Worm (Caenorhabditis elegans) whole organism, L4 larva: Measurements from ENCODE around the gene kin-24.

Experiments
- Y48G9A.11 ChIP-seq: fragments of 200-800 bp; sonication (Bioruptor generic); IDR thresholded peaks from 2 replicates; pipeline ENCODE4 v1.3.6; 2022; ENCODE audit warnings: missing genetic modification reagents, missing genetic modification characterization, missing compliant biosample characterization
- ceh-32 ChIP-seq: sonication (generic microtip); optimal IDR thresholded peaks from 2 replicates; lab custom pipeline; 2016; ENCODE audit warnings: mild to moderate bottlenecking, missing genetic modification characterization, missing compliant biosample characterization; ENCODE audit not compliant: poor library complexity
- ceh-44 ChIP-seq: fragments of 200-800 bp; sonication (Bioruptor generic); IDR thresholded peaks from 2 replicates; pipeline ENCODE4 v1.3.6; 2022; ENCODE audit warnings: missing genetic modification reagents, missing genetic modification characterization, missing compliant biosample characterization
- cey-2 ChIP-seq: sonication (generic microtip); optimal IDR thresholded peaks from 3 replicates; lab custom pipeline; 2017; ENCODE audit warnings: missing genetic modification characterization, mild to moderate bottlenecking, missing compliant biosample characterization, antibody characterized with exemption, borderline replicate concordance; ENCODE audit not compliant: insufficient read depth
- dmd-9 ChIP-seq: fragments of 200-800 bp; sonication (Bioruptor generic); IDR thresholded peaks from 2 replicates; pipeline ENCODE4 v1.3.6; 2022; ENCODE audit warnings: missing genetic modification reagents, missing genetic modification characterization, missing compliant biosample characterization
- dpl-1 ChIP-seq: fragments of 150-350 bp; optimal IDR thresholded peaks from 2 replicates; lab custom pipeline; 2014; ENCODE audit warnings: missing biosample characterization, missing genetic modification reagents, missing genetic modification characterization
- egl-43 ChIP-seq: fragments of 200-800 bp; sonication (Bioruptor generic); IDR thresholded peaks from 2 replicates; pipeline ENCODE4 v1.3.6; 2022; ENCODE audit warnings: missing genetic modification reagents, missing genetic modification characterization, missing compliant biosample characterization
- hif-1 ChIP-seq, 2 experiments: sonication (generic microtip); optimal IDR thresholded peaks; 2 replicates each; lab custom pipeline; 2016 to 2017; ENCODE audit warnings: missing compliant biosample characterization in 2 of 2, missing genetic modification characterization in 2 of 2, missing genetic modification reagents in 2 of 2, missing genotype in 2 of 2, mild to moderate bottlenecking in 1 of 2
- hlh-30 ChIP-seq: sonication (generic microtip); optimal IDR thresholded peaks from 2 replicates; lab custom pipeline; 2017; ENCODE audit warnings: antibody characterized with exemption, mild to moderate bottlenecking, missing genetic modification characterization, missing compliant biosample characterization; ENCODE audit not compliant: insufficient read depth
- hmg-1.1 ChIP-seq: fragments of 200-800 bp; sonication (Bioruptor generic); IDR thresholded peaks from 2 replicates; pipeline ENCODE4 v1.3.6; 2022; ENCODE audit warnings: missing genetic modification reagents, missing genetic modification characterization, missing compliant biosample characterization
- jun-1 ChIP-seq: fragments of 150-350 bp; optimal IDR thresholded peaks from 2 replicates; lab custom pipeline; 2014; ENCODE audit warnings: missing biosample characterization, missing genetic modification reagents, missing genetic modification characterization
- lsy-2 ChIP-seq, 2 experiments: fragments of 150-350 bp in 1 of 2; sonication (generic microtip) in 1 of 2; optimal IDR thresholded peaks; 2 replicates each; lab custom pipeline; 2014 to 2017; ENCODE audit warnings: missing biosample characterization in 2 of 2, missing genetic modification characterization in 2 of 2
- nhr-102 ChIP-seq: sonication (generic microtip); optimal IDR thresholded peaks from 2 replicates; lab custom pipeline; 2016; ENCODE audit warnings: mild to moderate bottlenecking, missing genetic modification characterization, moderate library complexity, missing compliant biosample characterization
- nhr-11 ChIP-seq: fragments of 150-350 bp; optimal IDR thresholded peaks from 2 replicates; lab custom pipeline; 2014; ENCODE audit warnings: missing biosample characterization, missing genetic modification characterization
- nhr-111 ChIP-seq: fragments of 200-800 bp; sonication (Bioruptor generic); optimal IDR thresholded peaks from 2 replicates; lab custom pipeline; 2018; ENCODE audit warnings: mild to moderate bottlenecking, missing genetic modification characterization, missing compliant biosample characterization
- nhr-28 ChIP-seq: fragments of 150-350 bp; optimal IDR thresholded peaks from 2 replicates; lab custom pipeline; 2014; ENCODE audit warnings: missing biosample characterization, missing genetic modification characterization
- nhr-77 ChIP-seq: fragments of 150-350 bp; optimal IDR thresholded peaks from 2 replicates; lab custom pipeline; 2014; ENCODE audit warnings: missing biosample characterization, missing genetic modification characterization
- saeg-2 ChIP-seq: fragments of 200-800 bp; sonication (Bioruptor generic); IDR thresholded peaks from 2 replicates; pipeline ENCODE4 v1.3.6; 2022; ENCODE audit warnings: missing genetic modification reagents, missing genetic modification characterization, missing compliant biosample characterization
- set-16 ChIP-seq: fragments of 200-800 bp; sonication (Bioruptor generic); IDR thresholded peaks from 2 replicates; pipeline ENCODE4 v1.3.6; 2022; ENCODE audit warnings: missing genetic modification reagents, missing genetic modification characterization, missing compliant biosample characterization
- spr-3 ChIP-seq: fragments of 200-800 bp; sonication (Bioruptor generic); optimal IDR thresholded peaks from 2 replicates; lab custom pipeline; 2018; ENCODE audit warnings: mild to moderate bottlenecking, missing genetic modification characterization, missing compliant biosample characterization
- tag-97 ChIP-seq: fragments of 200-800 bp; sonication (Bioruptor generic); IDR thresholded peaks from 2 replicates; pipeline ENCODE4 v1.3.6; 2022; ENCODE audit warnings: missing genetic modification characterization, missing compliant biosample characterization
- unc-62 ChIP-seq, 3 experiments: fragments of 150-350 bp in 1 of 3; sonication (generic microtip); optimal IDR thresholded peaks in 2 of 3; peaks in 1 of 3; 1 replicate in 1 of 3; 2 replicates in 2 of 3; lab custom pipeline; 2014 to 2017; ENCODE audit warnings: missing biosample characterization in 3 of 3, missing genetic modification characterization in 3 of 3, missing genetic modification reagents in 3 of 3, missing genotype in 1 of 3
- ztf-11 ChIP-seq: fragments of 150-350 bp; optimal IDR thresholded peaks from 2 replicates; lab custom pipeline; 2014; ENCODE audit warnings: missing biosample characterization, missing genetic modification characterization

kin-24 gene

ce11 chrIV:9790708-9791107, 50.2 kb downstream of the kin-24 start:
- TF ChIP-seq nhr-28: peak; percentile 50
- TF ChIP-seq unc-62 (GFP tag; optimal IDR thresholded peaks at IDR 0.05 in 1 of 2; lab: Kevin White, UChicago): peak in 1 of 2 experiments; percentile 91
- no peak for TF ChIP-seq unc-62 (tag; optimal IDR thresholded peaks at IDR 0.05; lab: Kevin White, UChicago)
- TF ChIP-seq hmg-1.1: no peak
- TF ChIP-seq, all 104 proteins: peak for 2

- TF ChIP-seq cey-2 (tag; lab: Kevin White, UChicago) (no peak), saeg-2 (GFP tag; lab: Robert Waterston, UW) (no peak), egl-43 (GFP tag; lab: Robert Waterston, UW) (no peak), jun-1 (no peak), hlh-30 (tag; lab: Kevin White, UChicago) (no peak), Y48G9A.11 (GFP tag; lab: Robert Waterston, UW) (no peak), set-16 (no peak), hif-1 (tag; optimal IDR thresholded peaks at IDR 0.05; lab: Kevin White, UChicago) (no peak), tag-97 (GFP tag; lab: Robert Waterston, UW) (no peak), nhr-11 (tag; lab: Kevin White, UChicago) (no peak), spr-3 (GFP tag; lab: Kevin White, UChicago) (no peak), ceh-32 (tag; lab: Kevin White, UChicago) (no peak), nhr-102 (tag; lab: Kevin White, UChicago) (no peak), nhr-77 (tag; lab: Kevin White, UChicago) (no peak), ztf-11 (tag; lab: Kevin White, UChicago) (no peak), dpl-1 (GFP tag; lab: Kevin White, UChicago) (no peak), ceh-44 (GFP tag; lab: Robert Waterston, UW) (no peak), dmd-9 (no peak), nhr-111 (GFP tag; lab: Kevin White, UChicago) (no peak), lsy-2 (tag; optimal IDR thresholded peaks at IDR 0.05; lab: Kevin White, UChicago) (no peak)
These were observed 51.4 kb downstream of the kin-24 start, which contains the start of gene T13F2.4 for ce11 chrIV:9789496-9789895. T13F2.4 (plus strand) TSS chrIV:9789796.
